Worm (Caenorhabditis elegans) whole organism, L4/young adult: ENCODE data around the gene mlc-6.

Source experiments
- W03F9.2 ChIP-seq: fragments of 150-350 bp; optimal IDR thresholded peaks from 2 replicates; lab custom pipeline; 2014; ENCODE audit warnings: missing biosample characterization, missing genetic modification characterization
- dao-5 ChIP-seq: sonication (generic microtip); optimal IDR thresholded peaks from 2 replicates; lab custom pipeline; 2016; ENCODE audit warnings: missing genotype, missing genetic modification characterization, moderate library complexity, missing compliant biosample characterization
- him-1 ChIP-seq: sonication (generic microtip); optimal IDR thresholded peaks from 2 replicates; lab custom pipeline; 2016; ENCODE audit warnings: missing genotype, missing genetic modification reagents, missing genetic modification characterization, missing compliant biosample characterization

- TF ChIP-seq dao-5 (tag; lab: Kevin White, UChicago) (no peak), him-1 (tag; lab: Kevin White, UChicago) (no peak), W03F9.2 (tag; lab: Kevin White, UChicago) (no peak)
Observed at ce11 chrX:14255031-14255430, 8.6 kb upstream of the mlc-6 start, which contains the start of gene E02H4.5.
